Fruit fly (Drosophila melanogaster): ENCODE measurements around the gene Atg12.

The Atg12 gene

DNA sequence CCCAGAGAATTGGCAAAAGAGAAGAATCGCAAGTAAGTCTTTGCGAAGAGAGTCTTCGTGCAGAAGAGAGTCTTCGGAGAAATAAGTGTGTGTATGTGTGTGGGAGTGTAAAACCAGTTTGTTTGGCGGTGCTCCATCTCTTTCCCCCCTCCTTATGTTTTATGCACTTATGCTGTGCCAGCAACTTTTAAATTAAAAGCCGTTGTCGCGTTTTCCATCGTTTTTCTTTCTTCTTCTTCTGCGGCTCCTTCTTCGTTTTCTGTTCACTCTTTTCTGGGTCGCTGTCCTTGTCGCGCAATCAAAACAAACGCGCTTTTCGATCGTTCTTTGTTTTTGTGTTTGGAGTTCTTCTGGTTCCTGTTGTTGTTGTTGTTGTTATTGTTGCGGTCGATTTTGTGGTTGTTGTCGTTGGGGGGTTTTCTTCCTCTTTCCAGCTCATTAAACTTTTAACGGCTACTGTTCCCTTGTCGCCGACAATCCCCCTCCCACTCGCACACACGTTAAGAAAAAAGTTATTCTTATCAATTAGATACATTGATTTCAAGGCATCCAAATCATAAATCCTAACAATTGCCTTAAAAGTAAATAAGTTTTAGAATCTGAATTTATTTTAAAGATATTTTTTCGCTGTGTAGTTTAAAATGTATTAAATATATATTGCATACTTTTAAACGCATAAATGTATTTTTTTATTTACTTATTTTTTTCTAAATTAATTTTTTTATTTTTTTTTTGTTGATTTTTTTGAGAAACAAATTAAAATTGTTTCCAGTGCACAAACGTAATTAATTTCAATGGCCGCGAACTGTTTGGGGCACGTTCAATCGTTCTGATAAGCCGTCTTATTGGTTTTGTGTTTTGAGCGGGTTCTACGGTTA is 25.4 kb upstream of the Atg12 start (continued):
- TF ChIP-seq Hr39 (GFP tag; optimal IDR thresholded peaks at IDR 0.05) (peak; percentile 75), CG11902 (GFP tag; optimal IDR thresholded peaks at IDR 0.05) (peak; percentile 47), CG6276 (GFP tag; optimal IDR thresholded peaks at IDR 0.05) (peak; percentile 59), Eip78C (GFP tag) (peak; percentile 95), Blimp-1 (GFP tag; optimal IDR thresholded peaks at IDR 0.05) (peak; percentile 73), CG7368 (GFP tag; optimal IDR thresholded peaks at IDR 0.05) (peak; percentile 58), eg (GFP tag; IDR thresholded peaks at IDR 0.05) (peak; percentile 70), CG11294 (GFP tag; IDR thresholded peaks at IDR 0.05) (peak; percentile 39; the same call in 1 of the 2 replicates), CG15336 (GFP tag; IDR thresholded peaks at IDR 0.05) (peak; percentile 72), salr (GFP tag; optimal IDR thresholded peaks at IDR 0.05) (peak; percentile 15 to 83), CG8119 (GFP tag; IDR thresholded peaks at IDR 0.05) (peak; percentile 75), acj6 (GFP tag; optimal IDR thresholded peaks at IDR 0.05) (peak; percentile 83), pdm3 (GFP tag; optimal IDR thresholded peaks at IDR 0.05) (peak; percentile 57), achi (GFP tag; optimal IDR thresholded peaks at IDR 0.05) (peak; percentile 80)

DNA sequence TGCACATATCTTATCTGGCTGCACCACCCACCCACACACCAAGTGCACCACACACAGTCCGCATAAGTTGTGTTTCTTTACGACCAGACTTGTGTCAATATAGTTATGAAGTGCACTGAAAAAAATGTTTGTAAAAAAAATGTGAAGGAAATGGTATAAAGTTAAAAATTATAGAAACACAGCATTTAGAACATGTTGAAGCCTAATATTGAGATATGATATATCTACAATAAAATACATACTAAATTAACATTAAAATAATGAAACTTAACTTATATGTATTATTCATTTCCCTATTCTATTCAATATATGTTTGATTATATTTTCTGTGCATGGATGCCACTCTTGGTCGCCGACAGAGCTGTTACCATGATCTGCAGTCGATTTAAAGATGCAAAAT is 23.8 kb upstream of the Atg12 start:
- no peak for TF ChIP-seq fkh (GFP tag; optimal IDR thresholded peaks at IDR 0.05)
- TF ChIP-seq CG10669 (GFP tag; optimal IDR thresholded peaks at IDR 0.05) = peak; percentile 36
- TF ChIP-seq CG3919 (GFP tag; optimal IDR thresholded peaks at IDR 0.05) = peak; percentile 13
- TF ChIP-seq CG16779 (tag; optimal IDR thresholded peaks at IDR 0.05) = no peak
- TF ChIP-seq topi (GFP tag; optimal IDR thresholded peaks at IDR 0.05) = peak; percentile 4
- TF ChIP-seq achi (GFP tag; optimal IDR thresholded peaks at IDR 0.05) = peak; percentile 33
- peak; percentile 57 for TF ChIP-seq Ets96B (tag; optimal IDR thresholded peaks at IDR 0.05)
- TF ChIP-seq CG6163 (GFP tag; IDR thresholded peaks at IDR 0.05) = 0 out of 3 replicates have a peak, but pooled peaks have one; percentile 26
- no peak for TF ChIP-seq esn (GFP tag; optimal IDR thresholded peaks at IDR 0.05)
- no peak for TF ChIP-seq net (GFP tag; optimal IDR thresholded peaks at IDR 0.05)
- TF ChIP-seq CG32006 (GFP tag; optimal IDR thresholded peaks at IDR 0.05) = peak; percentile 42
- TF ChIP-seq CG6808 (GFP tag; optimal IDR thresholded peaks at IDR 0.05) = no peak
- TF ChIP-seq spab (GFP tag; optimal IDR thresholded peaks at IDR 0.05) = peak; percentile 22
- no peak for TF ChIP-seq CG11294 (GFP tag; IDR thresholded peaks at IDR 0.05)
- peak in 1 of 2 experiments; percentile 16 for TF ChIP-seq ss (GFP tag; optimal IDR thresholded peaks at IDR 0.05)
- peak; percentile 48 for TF ChIP-seq CG15336 (GFP tag; IDR thresholded peaks at IDR 0.05)
- TF ChIP-seq salr (GFP tag; optimal IDR thresholded peaks at IDR 0.05) = peak in 1 of 2 experiments; percentile 45
- TF ChIP-seq Sox102F (GFP tag; optimal IDR thresholded peaks at IDR 0.05) = no peak
- TF ChIP-seq CG8632 (GFP tag; optimal IDR thresholded peaks at IDR 0.05) = peak; percentile 8
- peak; percentile 20 for TF ChIP-seq CG3032 (tag; optimal IDR thresholded peaks at IDR 0.05)
- TF ChIP-seq CG7368 (GFP tag; optimal IDR thresholded peaks at IDR 0.05) = no peak
- peak; percentile 5 for TF ChIP-seq CG34406 (GFP tag; optimal IDR thresholded peaks at IDR 0.05)
- peak; percentile 73 for TF ChIP-seq svp (GFP tag)
- no peak for TF ChIP-seq fd85E (GFP tag; optimal IDR thresholded peaks at IDR 0.05)
- peak; percentile 16 for TF ChIP-seq CG6276 (GFP tag; optimal IDR thresholded peaks at IDR 0.05)
- 0 out of 3 replicates have a peak, but pooled peaks have one; percentile 22 for TF ChIP-seq eg (GFP tag; IDR thresholded peaks at IDR 0.05)
- no peak for TF ChIP-seq CG31627 (GFP tag; optimal IDR thresholded peaks at IDR 0.05)
- peak; percentile 7 for TF ChIP-seq fd59A (GFP tag; optimal IDR thresholded peaks at IDR 0.05)
- TF ChIP-seq lz (GFP tag; optimal IDR thresholded peaks at IDR 0.05) = no peak
- TF ChIP-seq CG10631 (GFP tag; optimal IDR thresholded peaks at IDR 0.05) = peak; percentile 12
- no peak for TF ChIP-seq CG8319 (GFP tag; optimal IDR thresholded peaks at IDR 0.05)
- TF ChIP-seq CG11762 (GFP tag; optimal IDR thresholded peaks at IDR 0.05; ENCODE audit: insufficient read depth) = no peak
- TF ChIP-seq CG6854 (GFP tag; optimal IDR thresholded peaks at IDR 0.05) = no peak
- TF ChIP-seq cyc (GFP tag; optimal IDR thresholded peaks at IDR 0.05) = no peak
- TF ChIP-seq Gug (GFP tag; IDR thresholded peaks at IDR 0.05) = no peak
- TF ChIP-seq Hr39 (GFP tag; optimal IDR thresholded peaks at IDR 0.05) = no peak
- no peak for TF ChIP-seq pdm3 (GFP tag; optimal IDR thresholded peaks at IDR 0.05)
- TF ChIP-seq vri (GFP tag; optimal IDR thresholded peaks at IDR 0.05) = no peak
- no peak for TF ChIP-seq Sox14 (GFP tag; optimal IDR thresholded peaks at IDR 0.05)
- no peak for TF ChIP-seq Eip75B (GFP tag; optimal IDR thresholded peaks at IDR 0.05)
- TF ChIP-seq dsx (GFP tag; optimal IDR thresholded peaks at IDR 0.05; ENCODE audit: poor library complexity, severe bottlenecking) = peak; percentile 50
- no peak for TF ChIP-seq CG11902 (GFP tag; optimal IDR thresholded peaks at IDR 0.05)
